Worm (Caenorhabditis elegans) whole organism, L1 larva: Measurements from ENCODE around the gene sdc-3.

Experiments
- C16A3.4 ChIP-seq: fragments of 150-350 bp; optimal IDR thresholded peaks from 2 replicates; lab custom pipeline; 2014; ENCODE audit warnings: missing biosample characterization, missing genetic modification characterization
- F16B12.6 ChIP-seq: fragments of 150-350 bp; optimal IDR thresholded peaks from 2 replicates; lab custom pipeline; 2014; ENCODE audit warnings: missing biosample characterization, missing genetic modification characterization
- aha-1 ChIP-seq: fragments of 150-350 bp; optimal IDR thresholded peaks from 2 replicates; lab custom pipeline; 2014; ENCODE audit warnings: missing biosample characterization, missing genetic modification characterization
- alr-1 ChIP-seq: fragments of 200-800 bp; sonication (Bioruptor generic); optimal IDR thresholded peaks from 2 replicates; lab custom pipeline; 2018; ENCODE audit warnings: borderline replicate concordance, mild to moderate bottlenecking, missing genetic modification characterization, missing compliant biosample characterization
- aly-2 ChIP-seq: fragments of 150-350 bp; optimal IDR thresholded peaks from 2 replicates; lab custom pipeline; 2014; ENCODE audit warnings: missing biosample characterization, missing genetic modification characterization
- ama-1 ChIP-seq: fragments of 150-350 bp; optimal IDR thresholded peaks from 2 replicates; lab custom pipeline; 2014
- blmp-1 ChIP-seq: fragments of 150-350 bp; optimal IDR thresholded peaks from 2 replicates; lab custom pipeline; 2014; ENCODE audit warnings: missing biosample characterization, missing genetic modification characterization
- ceh-8 ChIP-seq: fragments of 200-800 bp; sonication (Bioruptor generic); optimal IDR thresholded peaks from 2 replicates; lab custom pipeline; 2018; ENCODE audit warnings: mild to moderate bottlenecking, missing genetic modification characterization, moderate library complexity, missing compliant biosample characterization
- ceh-82 ChIP-seq, 3 experiments: fragments of 150-350 bp in 1 of 3; sonication (generic microtip) in 2 of 3; optimal IDR thresholded peaks; 2 replicates each; lab custom pipeline; 2014 to 2017; ENCODE audit warnings: missing biosample characterization in 3 of 3, missing genetic modification characterization in 3 of 3
- ceh-88 ChIP-seq: fragments of 200-800 bp; sonication (Bioruptor generic); IDR thresholded peaks from 2 replicates; pipeline ENCODE4 v1.3.6; 2022; ENCODE audit warnings: missing genetic modification characterization, missing compliant biosample characterization
- ceh-90 ChIP-seq: sonication (generic microtip); optimal IDR thresholded peaks from 2 replicates; lab custom pipeline; 2016; ENCODE audit warnings: missing genetic modification characterization, missing compliant biosample characterization
- ces-1 ChIP-seq: fragments of 150-350 bp; optimal IDR thresholded peaks from 2 replicates; lab custom pipeline; 2014; ENCODE audit warnings: missing biosample characterization, missing genetic modification reagents, missing genetic modification characterization
- dpl-1 ChIP-seq, 3 experiments: fragments of 150-350 bp in 2 of 3; sonication (generic microtip) in 1 of 3; optimal IDR thresholded peaks; 2 replicates each; lab custom pipeline; 2014 to 2017; ENCODE audit warnings: missing biosample characterization in 3 of 3, missing genetic modification characterization in 3 of 3, missing genetic modification reagents in 3 of 3
- efl-1 ChIP-seq, 4 experiments: fragments of 150-350 bp; optimal IDR thresholded peaks in 3 of 4; peaks in 1 of 4; 1 replicate in 1 of 4; 2 replicates in 3 of 4; lab custom pipeline; 2014; ENCODE audit warnings: missing biosample characterization in 2 of 4, missing genetic modification characterization in 2 of 4, missing genetic modification reagents in 2 of 4
- efl-3 ChIP-seq: fragments of 200-800 bp; sonication (Bioruptor generic); optimal IDR thresholded peaks from 2 replicates; lab custom pipeline; 2018; ENCODE audit warnings: mild to moderate bottlenecking, missing genetic modification characterization, missing compliant biosample characterization
- egl-27 ChIP-seq, 2 experiments: fragments of 150-350 bp in 1 of 2; sonication (generic microtip); optimal IDR thresholded peaks; 3 replicates each; lab custom pipeline; 2017 to 2018; ENCODE audit warnings: missing biosample characterization in 2 of 2, missing genetic modification characterization in 2 of 2, missing genetic modification reagents in 2 of 2
- elt-2 ChIP-seq: sonication (generic microtip); optimal IDR thresholded peaks from 2 replicates; lab custom pipeline; 2016; ENCODE audit warnings: missing genetic modification characterization, mild to moderate bottlenecking, inconsistent platforms, missing compliant biosample characterization, missing genetic modification reagents
- elt-3 ChIP-seq, 6 experiments: fragments of 150-350 bp in 1 of 6; sonication (generic microtip); optimal IDR thresholded peaks; 2 replicates each; lab custom pipeline; 2017 to 2018; ENCODE audit warnings: missing biosample characterization in 6 of 6, missing genetic modification characterization in 6 of 6, inconsistent platforms in 1 of 6
- ets-5 ChIP-seq: fragments of 200-800 bp; sonication (Bioruptor generic); IDR thresholded peaks from 2 replicates; pipeline ENCODE4 v1.3.6; 2022; ENCODE audit warnings: missing genetic modification characterization, missing compliant biosample characterization
- fkh-10 ChIP-seq: sonication (generic microtip); optimal IDR thresholded peaks from 2 replicates; lab custom pipeline; 2017; ENCODE audit warnings: missing biosample characterization, missing genetic modification reagents, missing genetic modification characterization
- fkh-8 ChIP-seq: sonication (generic microtip); optimal IDR thresholded peaks from 2 replicates; lab custom pipeline; 2016; ENCODE audit warnings: mild to moderate bottlenecking, missing genetic modification characterization, missing compliant biosample characterization
- fos-1 ChIP-seq: fragments of 150-350 bp; optimal IDR thresholded peaks from 2 replicates; lab custom pipeline; 2014; ENCODE audit warnings: missing biosample characterization, missing genetic modification characterization
- grh-1 ChIP-seq: fragments of 200-800 bp; sonication (Bioruptor generic); IDR thresholded peaks from 2 replicates; pipeline ENCODE4 v1.3.6; 2022; ENCODE audit warnings: missing genetic modification reagents, missing genetic modification characterization, missing compliant biosample characterization
- hlh-4 ChIP-seq: sonication (generic microtip); optimal IDR thresholded peaks from 2 replicates; lab custom pipeline; 2016; ENCODE audit warnings: mild to moderate bottlenecking, missing genetic modification characterization, missing compliant biosample characterization
- irx-1 ChIP-seq: sonication (generic microtip); optimal IDR thresholded peaks from 2 replicates; lab custom pipeline; 2016; ENCODE audit warnings: missing genetic modification characterization, missing compliant biosample characterization
- isw-1 ChIP-seq: fragments of 200-800 bp; sonication (Bioruptor generic); IDR thresholded peaks from 2 replicates; pipeline ENCODE4 v1.3.6; 2022; ENCODE audit warnings: missing genetic modification characterization, missing compliant biosample characterization
- jun-1 ChIP-seq: fragments of 150-350 bp; optimal IDR thresholded peaks from 2 replicates; lab custom pipeline; 2014; ENCODE audit warnings: missing biosample characterization, missing genetic modification reagents, missing genetic modification characterization
- lin-15B ChIP-seq: fragments of 150-350 bp; sonication (generic microtip); optimal IDR thresholded peaks from 3 replicates; lab custom pipeline; 2014; ENCODE audit warnings: missing biosample characterization, missing genetic modification characterization
- lin-35 ChIP-seq, 2 experiments: fragments of 150-350 bp; optimal IDR thresholded peaks; 2 replicates each; lab custom pipeline; 2014; ENCODE audit warnings: missing biosample characterization in 2 of 2, missing genetic modification characterization in 2 of 2, missing genetic modification reagents in 2 of 2
- lin-39 ChIP-seq: fragments of 150-350 bp; optimal IDR thresholded peaks from 2 replicates; lab custom pipeline; 2014; ENCODE audit warnings: missing biosample characterization, missing genetic modification reagents, missing genetic modification characterization
- lsy-2 ChIP-seq, 2 experiments: fragments of 150-350 bp; optimal IDR thresholded peaks; 2 replicates each; lab custom pipeline; 2014; ENCODE audit warnings: missing biosample characterization in 2 of 2, missing genetic modification characterization in 2 of 2
- mab-9 ChIP-seq: fragments of 200-800 bp; sonication (Bioruptor generic); IDR thresholded peaks from 2 replicates; pipeline ENCODE4 v1.3.6; 2022; ENCODE audit warnings: missing genetic modification reagents, missing genetic modification characterization, missing compliant biosample characterization
- mdl-1 ChIP-seq, 2 experiments: fragments of 150-350 bp; optimal IDR thresholded peaks; 2 replicates each; lab custom pipeline; 2014 to 2017; ENCODE audit warnings: missing biosample characterization in 2 of 2, missing genetic modification characterization in 2 of 2, inconsistent platforms in 1 of 2
- mef-2 ChIP-seq: fragments of 150-350 bp; optimal IDR thresholded peaks from 2 replicates; lab custom pipeline; 2014; ENCODE audit warnings: missing biosample characterization, missing genetic modification characterization
- mep-1 ChIP-seq: fragments of 150-350 bp; optimal IDR thresholded peaks from 2 replicates; lab custom pipeline; 2014; ENCODE audit warnings: missing biosample characterization, missing genetic modification characterization
- nhr-19 ChIP-seq: fragments of 200-800 bp; sonication (Bioruptor generic); conservative IDR thresholded peaks from 2 replicates; pipeline ENCODE4 v1.3.6; 2022; ENCODE audit warnings: missing genetic modification characterization, missing compliant biosample characterization
- nhr-20 ChIP-seq: sonication (generic microtip); optimal IDR thresholded peaks from 2 replicates; lab custom pipeline; 2016; ENCODE audit warnings: mild to moderate bottlenecking, missing genetic modification characterization, missing compliant biosample characterization
- nhr-47 ChIP-seq: sonication (generic microtip); optimal IDR thresholded peaks from 2 replicates; lab custom pipeline; 2016; ENCODE audit warnings: mild to moderate bottlenecking, missing genetic modification characterization, moderate library complexity, missing compliant biosample characterization
- nhr-71 ChIP-seq: sonication (generic microtip); optimal IDR thresholded peaks from 2 replicates; lab custom pipeline; 2016; ENCODE audit warnings: mild to moderate bottlenecking, missing genetic modification characterization, moderate library complexity, missing compliant biosample characterization
- nhr-76 ChIP-seq: sonication (generic microtip); optimal IDR thresholded peaks from 2 replicates; lab custom pipeline; 2017; ENCODE audit warnings: missing biosample characterization, missing genetic modification characterization
- nhr-84 ChIP-seq: sonication (generic microtip); optimal IDR thresholded peaks from 2 replicates; lab custom pipeline; 2017; ENCODE audit warnings: missing biosample characterization, missing genetic modification characterization
- nhr-85 ChIP-seq: sonication (generic microtip); peaks from one replicate; lab custom pipeline; 2016; ENCODE audit warnings: missing genetic modification characterization, inconsistent platforms, missing compliant biosample characterization
- rnt-1 ChIP-seq: sonication (generic microtip); optimal IDR thresholded peaks from 2 replicates; lab custom pipeline; 2016; ENCODE audit warnings: mild to moderate bottlenecking, missing genetic modification characterization, moderate library complexity, missing compliant biosample characterization
- skn-1 ChIP-seq: fragments of 150-350 bp; optimal IDR thresholded peaks from 2 replicates; lab custom pipeline; 2014; ENCODE audit warnings: missing biosample characterization, missing genetic modification characterization
- snu-23 ChIP-seq: sonication (generic microtip); optimal IDR thresholded peaks from 2 replicates; lab custom pipeline; 2016; ENCODE audit warnings: missing genetic modification characterization, missing compliant biosample characterization
- swsn-7 ChIP-seq: sonication (generic microtip); optimal IDR thresholded peaks from 2 replicates; lab custom pipeline; 2016; ENCODE audit warnings: missing genetic modification characterization, missing compliant biosample characterization
- tbx-2 ChIP-seq: sonication (generic microtip); optimal IDR thresholded peaks from 2 replicates; lab custom pipeline; 2016; ENCODE audit warnings: missing genetic modification characterization, missing compliant biosample characterization
- tlp-1 ChIP-seq: fragments of 150-350 bp; optimal IDR thresholded peaks from 2 replicates; lab custom pipeline; 2014; ENCODE audit warnings: missing biosample characterization, missing genetic modification characterization
- unc-130 ChIP-seq: fragments of 150-350 bp; optimal IDR thresholded peaks from 2 replicates; lab custom pipeline; 2017; ENCODE audit warnings: missing biosample characterization, missing genetic modification characterization, inconsistent platforms
- unc-62 ChIP-seq: fragments of 150-350 bp; optimal IDR thresholded peaks from 2 replicates; lab custom pipeline; 2014; ENCODE audit warnings: missing biosample characterization, missing genetic modification reagents, missing genetic modification characterization
- unc-98 ChIP-seq: fragments of 200-800 bp; sonication (Bioruptor generic); IDR thresholded peaks from 2 replicates; pipeline ENCODE4 v1.3.6; 2022; ENCODE audit warnings: missing genetic modification characterization, missing compliant biosample characterization
- xbp-1 ChIP-seq: sonication (generic microtip); optimal IDR thresholded peaks from 2 replicates; lab custom pipeline; 2016; ENCODE audit warnings: missing genetic modification characterization, missing compliant biosample characterization
- zag-1 ChIP-seq: fragments of 150-350 bp; optimal IDR thresholded peaks from 2 replicates; lab custom pipeline; 2014; ENCODE audit warnings: missing biosample characterization, missing genetic modification characterization
- zip-4 ChIP-seq: fragments of 200-800 bp; sonication (Bioruptor generic); optimal IDR thresholded peaks from 2 replicates; lab custom pipeline; 2018; ENCODE audit warnings: mild to moderate bottlenecking, missing genetic modification characterization, moderate library complexity, missing compliant biosample characterization

sdc-3 gene

DNA sequence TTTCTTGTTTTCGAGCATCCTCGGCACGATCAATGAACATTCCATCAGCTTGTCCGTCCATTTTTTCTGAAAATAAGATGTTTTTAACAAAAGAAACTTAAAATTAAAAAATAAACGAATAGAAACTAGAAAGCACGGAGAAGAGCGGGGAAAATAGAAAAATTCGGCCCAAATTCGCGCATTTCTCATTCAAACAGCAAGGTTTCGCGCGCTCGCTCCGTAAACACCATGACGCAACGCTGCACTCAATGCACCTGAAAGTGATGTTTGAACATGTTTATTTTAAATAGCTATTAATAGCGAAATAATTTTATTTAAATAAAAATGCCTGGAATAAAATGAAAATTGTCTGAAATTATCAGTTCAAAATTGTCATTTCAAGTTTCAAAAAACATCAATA, 11.5 kb upstream of the sdc-3 start, which contains the start of the genes mcm-3 and C25D7.15:
TSS of gene mcm-3 (minus strand) at position 66 of the 400 bp plus-strand sequence.
TSS of gene C25D7.15 (plus strand) at position 275 of the 400 bp plus-strand sequence.
- TF ChIP-seq egl-27 (tag; optimal IDR thresholded peaks at IDR 0.05; lab: Kevin White, UChicago) (no peak), ceh-88 (GFP tag; lab: Robert Waterston, UW) (no peak), alr-1 (tag; lab: Kevin White, UChicago) (no peak), ces-1 (no peak), snu-23 (peak; percentile 49), unc-62 (GFP tag; lab: Kevin White, UChicago) (no peak), hlh-4 (tag; lab: Kevin White, UChicago) (no peak), mef-2 (tag; lab: Kevin White, UChicago) (no peak), zag-1 (tag; lab: Kevin White, UChicago) (no peak), lsy-2 (tag; optimal IDR thresholded peaks at IDR 0.05; lab: Kevin White, UChicago) (peak; percentile 17 to 47), rnt-1 (tag; lab: Kevin White, UChicago) (peak; percentile 31), blmp-1 (tag; lab: Kevin White, UChicago) (peak; percentile 33), nhr-71 (tag; lab: Kevin White, UChicago) (peak; percentile 55), irx-1 (no peak), lin-35 (GFP tag; optimal IDR thresholded peaks at IDR 0.05; lab: Kevin White, UChicago) (peak; percentile 71 to 90), nhr-85 (peak; percentile 38), efl-3 (no peak), elt-3 (tag; optimal IDR thresholded peaks at IDR 0.05; lab: Kevin White, UChicago) (peak in 1 of 6 experiments; percentile 8), dpl-1 (GFP tag; optimal IDR thresholded peaks at IDR 0.05; lab: Kevin White, UChicago) (peak; percentile 82 to 89 (median 85)), F16B12.6 (tag; lab: Kevin White, UChicago) (peak; percentile 88), unc-98 (GFP tag; lab: Robert Waterston, UW) (no peak), tlp-1 (tag; lab: Kevin White, UChicago) (no peak), skn-1 (tag; lab: Kevin White, UChicago) (peak; percentile 37), ceh-90 (tag; lab: Kevin White, UChicago) (no peak), mep-1 (tag; lab: Kevin White, UChicago) (peak; percentile 49), swsn-7 (peak; percentile 26), unc-130 (tag; lab: Kevin White, UChicago) (peak; percentile 67), ceh-82 (tag; optimal IDR thresholded peaks at IDR 0.05; lab: Kevin White, UChicago) (no peak), nhr-20 (tag; lab: Kevin White, UChicago) (peak; percentile 13), nhr-19 (GFP tag; lab: Robert Waterston, UW) (no peak), lin-39 (tag; lab: Kevin White, UChicago) (no peak), ceh-8 (no peak), C16A3.4 (tag; lab: Kevin White, UChicago) (peak; percentile 34), lin-15B (tag; lab: Kevin White, UChicago) (peak; percentile 13), mdl-1 (tag; optimal IDR thresholded peaks at IDR 0.05; lab: Kevin White, UChicago) (no peak), fkh-10 (GFP tag; lab: Kevin White, UChicago) (no peak), efl-1 (optimal IDR thresholded peaks at IDR 0.05; lab: Kevin White, UChicago) (peak; percentile 67 to 87), efl-1 (GFP tag; optimal IDR thresholded peaks at IDR 0.05 in 1 of 2; lab: Kevin White, UChicago) (peak; percentile 88 to 98), nhr-47 (tag; lab: Kevin White, UChicago) (peak; percentile 25), fos-1 (tag; lab: Kevin White, UChicago) (no peak), isw-1 (GFP tag; lab: Robert Waterston, UW) (no peak), tbx-2 (tag; lab: Kevin White, UChicago) (peak; percentile 6), grh-1 (GFP tag; lab: Robert Waterston, UW) (no peak), zip-4 (GFP tag; lab: Kevin White, UChicago) (no peak), nhr-84 (tag; lab: Kevin White, UChicago) (no peak), aha-1 (tag; lab: Kevin White, UChicago) (no peak), aly-2 (tag; lab: Kevin White, UChicago) (no peak), fkh-8 (tag; lab: Kevin White, UChicago) (no peak), xbp-1 (tag; lab: Kevin White, UChicago) (no peak), elt-2 (tag; lab: Kevin White, UChicago) (no peak), mab-9 (GFP tag; lab: Robert Waterston, UW) (no peak), ama-1 (lab: Kevin White, UChicago) (no peak), ets-5 (GFP tag; lab: Robert Waterston, UW) (no peak), nhr-76 (tag; lab: Kevin White, UChicago) (no peak), jun-1 (tag; lab: Kevin White, UChicago) (no peak)
